Worm (Caenorhabditis elegans) whole organism, L4 larva: ENCODE results near the gene T22B2.1.

Experiments
- F26F4.8 ChIP-seq: fragments of 200-800 bp; sonication (Bioruptor generic); conservative IDR thresholded peaks from 2 replicates; pipeline ENCODE4 v1.3.6; 2022; ENCODE audit warnings: missing genetic modification characterization, missing compliant biosample characterization
- F44E2.7 ChIP-seq: fragments of 200-800 bp; sonication (Bioruptor generic); IDR thresholded peaks from 2 replicates; pipeline ENCODE4 v2.1.2; 2022; ENCODE audit warnings: missing genetic modification characterization, missing compliant biosample characterization
- F49E8.2 ChIP-seq: sonication (generic microtip); optimal IDR thresholded peaks from 2 replicates; lab custom pipeline; 2016; ENCODE audit warnings: missing compliant biosample characterization, mild to moderate bottlenecking, missing genetic modification characterization, borderline replicate concordance
- T20F7.1 ChIP-seq: fragments of 200-800 bp; sonication (Bioruptor generic); optimal IDR thresholded peaks from 2 replicates; lab custom pipeline; 2018; ENCODE audit warnings: mild to moderate bottlenecking, missing genetic modification characterization, missing compliant biosample characterization
- T26A8.4 ChIP-seq: fragments of 200-800 bp; sonication (Bioruptor generic); IDR thresholded peaks from 2 replicates; pipeline ENCODE4 v1.3.6; 2022; ENCODE audit warnings: missing genetic modification characterization, missing compliant biosample characterization
- Y48G9A.11 ChIP-seq: fragments of 200-800 bp; sonication (Bioruptor generic); IDR thresholded peaks from 2 replicates; pipeline ENCODE4 v1.3.6; 2022; ENCODE audit warnings: missing genetic modification reagents, missing genetic modification characterization, missing compliant biosample characterization
- Y5F2A.4 ChIP-seq: fragments of 200-800 bp; sonication (Bioruptor generic); optimal IDR thresholded peaks from 2 replicates; lab custom pipeline; 2018; ENCODE audit warnings: mild to moderate bottlenecking, missing genetic modification characterization, missing compliant biosample characterization
- ZK337.2 ChIP-seq: fragments of 200-800 bp; sonication (Bioruptor generic); IDR thresholded peaks from 2 replicates; pipeline ENCODE4 v1.3.6; 2022; ENCODE audit warnings: missing genetic modification reagents, missing genetic modification characterization, missing compliant biosample characterization
- aly-2 ChIP-seq: sonication (generic microtip); optimal IDR thresholded peaks from 2 replicates; lab custom pipeline; 2018; ENCODE audit warnings: missing biosample characterization, missing genetic modification characterization
- ama-1 ChIP-seq: fragments of 150-350 bp; optimal IDR thresholded peaks from 2 replicates; lab custom pipeline; 2014; ENCODE audit warnings: inconsistent platforms, mixed read lengths
- arid-1 ChIP-seq: fragments of 200-800 bp; sonication (Bioruptor generic); conservative IDR thresholded peaks from 2 replicates; pipeline ENCODE4 v1.3.6; 2022; ENCODE audit warnings: missing genetic modification reagents, missing genetic modification characterization, missing compliant biosample characterization
- ceh-32 ChIP-seq: sonication (generic microtip); optimal IDR thresholded peaks from 2 replicates; lab custom pipeline; 2016; ENCODE audit warnings: mild to moderate bottlenecking, missing genetic modification characterization, missing compliant biosample characterization; ENCODE audit not compliant: poor library complexity
- ceh-44 ChIP-seq: fragments of 200-800 bp; sonication (Bioruptor generic); IDR thresholded peaks from 2 replicates; pipeline ENCODE4 v1.3.6; 2022; ENCODE audit warnings: missing genetic modification reagents, missing genetic modification characterization, missing compliant biosample characterization
- ceh-62 ChIP-seq: sonication (generic microtip); optimal IDR thresholded peaks from 2 replicates; lab custom pipeline; 2017; ENCODE audit warnings: missing biosample characterization, missing genetic modification characterization
- ces-1 ChIP-seq: fragments of 150-350 bp; sonication (generic microtip); optimal IDR thresholded peaks from 4 replicates; lab custom pipeline; 2014; ENCODE audit warnings: missing biosample characterization, missing genetic modification reagents, missing genetic modification characterization
- daf-12 ChIP-seq: fragments of 150-350 bp; optimal IDR thresholded peaks from 2 replicates; lab custom pipeline; 2014; ENCODE audit warnings: missing biosample characterization, missing genetic modification reagents, missing genetic modification characterization
- daf-8 ChIP-seq: fragments of 200-800 bp; sonication (Bioruptor generic); IDR thresholded peaks from 2 replicates; pipeline ENCODE4 v1.3.6; 2022; ENCODE audit warnings: missing genetic modification characterization, missing compliant biosample characterization
- duxl-1 ChIP-seq: sonication (generic microtip); optimal IDR thresholded peaks from 2 replicates; lab custom pipeline; 2016; ENCODE audit warnings: mild to moderate bottlenecking, missing genetic modification characterization, moderate library complexity, missing compliant biosample characterization; ENCODE audit not compliant: poor library complexity
- dve-1 ChIP-seq: sonication (generic microtip); optimal IDR thresholded peaks from 2 replicates; lab custom pipeline; 2017; ENCODE audit warnings: antibody characterized with exemption, mild to moderate bottlenecking, missing genetic modification characterization, missing compliant biosample characterization; ENCODE audit not compliant: insufficient read depth
- egl-43 ChIP-seq: fragments of 200-800 bp; sonication (Bioruptor generic); IDR thresholded peaks from 2 replicates; pipeline ENCODE4 v1.3.6; 2022; ENCODE audit warnings: missing genetic modification reagents, missing genetic modification characterization, missing compliant biosample characterization
- gei-8 ChIP-seq: fragments of 200-800 bp; sonication (Bioruptor generic); optimal IDR thresholded peaks from 2 replicates; lab custom pipeline; 2018; ENCODE audit warnings: mild to moderate bottlenecking, missing genetic modification characterization, missing compliant biosample characterization
- hif-1 ChIP-seq, 2 experiments: sonication (generic microtip); optimal IDR thresholded peaks; 2 replicates each; lab custom pipeline; 2016 to 2017; ENCODE audit warnings: missing compliant biosample characterization in 2 of 2, missing genetic modification characterization in 2 of 2, missing genetic modification reagents in 2 of 2, missing genotype in 2 of 2, mild to moderate bottlenecking in 1 of 2
- hlh-30 ChIP-seq: sonication (generic microtip); optimal IDR thresholded peaks from 2 replicates; lab custom pipeline; 2017; ENCODE audit warnings: antibody characterized with exemption, mild to moderate bottlenecking, missing genetic modification characterization, missing compliant biosample characterization; ENCODE audit not compliant: insufficient read depth
- lin-13 ChIP-seq: fragments of 150-350 bp; optimal IDR thresholded peaks from 2 replicates; lab custom pipeline; 2014; ENCODE audit warnings: missing biosample characterization, missing genetic modification reagents, missing genetic modification characterization
- lin-15B ChIP-seq: fragments of 150-350 bp; sonication (generic microtip); optimal IDR thresholded peaks from 3 replicates; lab custom pipeline; 2014; ENCODE audit warnings: missing biosample characterization, missing genetic modification characterization
- lin-29 ChIP-seq: fragments of 200-800 bp; sonication (Bioruptor generic); IDR thresholded peaks from 2 replicates; pipeline ENCODE4 v1.3.6; 2022; ENCODE audit warnings: missing genetic modification reagents, missing genetic modification characterization, missing compliant biosample characterization
- lin-39 ChIP-seq: fragments of 150-350 bp; optimal IDR thresholded peaks from 2 replicates; lab custom pipeline; 2014; ENCODE audit warnings: missing biosample characterization, missing genetic modification reagents, missing genetic modification characterization
- lir-3 ChIP-seq: sonication (generic microtip); optimal IDR thresholded peaks from 2 replicates; lab custom pipeline; 2016; ENCODE audit warnings: mild to moderate bottlenecking, missing genetic modification characterization, missing compliant biosample characterization
- lsy-2 ChIP-seq, 2 experiments: fragments of 150-350 bp in 1 of 2; sonication (generic microtip) in 1 of 2; optimal IDR thresholded peaks; 2 replicates each; lab custom pipeline; 2014 to 2017; ENCODE audit warnings: missing biosample characterization in 2 of 2, missing genetic modification characterization in 2 of 2
- madf-9 ChIP-seq: fragments of 200-800 bp; sonication (Bioruptor generic); conservative IDR thresholded peaks from 2 replicates; pipeline ENCODE4 v1.3.6; 2022; ENCODE audit warnings: missing genetic modification reagents, missing genetic modification characterization, missing compliant biosample characterization
- mep-1 ChIP-seq: fragments of 150-350 bp; sonication (generic microtip); optimal IDR thresholded peaks from 3 replicates; lab custom pipeline; 2014; ENCODE audit warnings: missing biosample characterization, missing genetic modification characterization
- mes-2 ChIP-seq: sonication (generic microtip); optimal IDR thresholded peaks from 2 replicates; lab custom pipeline; 2016; ENCODE audit warnings: missing genotype, mild to moderate bottlenecking, missing genetic modification characterization, missing compliant biosample characterization; ENCODE audit not compliant: poor library complexity, severe bottlenecking
- mxl-3 ChIP-seq: fragments of 200-800 bp; sonication (Bioruptor generic); optimal IDR thresholded peaks from 2 replicates; lab custom pipeline; 2018; ENCODE audit warnings: mild to moderate bottlenecking, missing genetic modification characterization, missing compliant biosample characterization
- nhr-10 ChIP-seq: fragments of 150-350 bp; optimal IDR thresholded peaks from 2 replicates; lab custom pipeline; 2014; ENCODE audit warnings: missing biosample characterization, missing genetic modification characterization
- nhr-102 ChIP-seq: sonication (generic microtip); optimal IDR thresholded peaks from 2 replicates; lab custom pipeline; 2016; ENCODE audit warnings: mild to moderate bottlenecking, missing genetic modification characterization, moderate library complexity, missing compliant biosample characterization
- nhr-11 ChIP-seq: fragments of 150-350 bp; optimal IDR thresholded peaks from 2 replicates; lab custom pipeline; 2014; ENCODE audit warnings: missing biosample characterization, missing genetic modification characterization
- nhr-111 ChIP-seq: fragments of 200-800 bp; sonication (Bioruptor generic); optimal IDR thresholded peaks from 2 replicates; lab custom pipeline; 2018; ENCODE audit warnings: mild to moderate bottlenecking, missing genetic modification characterization, missing compliant biosample characterization
- nhr-48 ChIP-seq: sonication (generic microtip); optimal IDR thresholded peaks from 2 replicates; lab custom pipeline; 2016; ENCODE audit warnings: mild to moderate bottlenecking, missing genetic modification characterization, missing compliant biosample characterization
- saeg-2 ChIP-seq: fragments of 200-800 bp; sonication (Bioruptor generic); IDR thresholded peaks from 2 replicates; pipeline ENCODE4 v1.3.6; 2022; ENCODE audit warnings: missing genetic modification reagents, missing genetic modification characterization, missing compliant biosample characterization
- sdz-12 ChIP-seq: fragments of 200-800 bp; sonication (Bioruptor generic); optimal IDR thresholded peaks from 2 replicates; lab custom pipeline; 2018; ENCODE audit warnings: mild to moderate bottlenecking, missing genetic modification characterization, missing compliant biosample characterization
- skn-1 ChIP-seq: fragments of 150-350 bp; optimal IDR thresholded peaks from 2 replicates; lab custom pipeline; 2014; ENCODE audit warnings: missing biosample characterization, missing genetic modification characterization
- spr-3 ChIP-seq: fragments of 200-800 bp; sonication (Bioruptor generic); optimal IDR thresholded peaks from 2 replicates; lab custom pipeline; 2018; ENCODE audit warnings: mild to moderate bottlenecking, missing genetic modification characterization, missing compliant biosample characterization
- tra-1 ChIP-seq: fragments of 200-800 bp; sonication (Bioruptor generic); IDR thresholded peaks from 2 replicates; pipeline ENCODE4 v1.3.6; 2022; ENCODE audit warnings: missing genetic modification reagents, missing genetic modification characterization, missing compliant biosample characterization
- unc-130 ChIP-seq: sonication (generic microtip); optimal IDR thresholded peaks from 2 replicates; lab custom pipeline; 2016; ENCODE audit warnings: missing genetic modification reagents, missing genetic modification characterization, missing compliant biosample characterization
- unc-62 ChIP-seq, 3 experiments: fragments of 150-350 bp in 1 of 3; sonication (generic microtip); optimal IDR thresholded peaks in 2 of 3; peaks in 1 of 3; 1 replicate in 1 of 3; 2 replicates in 2 of 3; lab custom pipeline; 2014 to 2017; ENCODE audit warnings: missing biosample characterization in 3 of 3, missing genetic modification characterization in 3 of 3, missing genetic modification reagents in 3 of 3, missing genotype in 1 of 3
- vab-7 ChIP-seq: fragments of 200-800 bp; sonication (Bioruptor generic); IDR thresholded peaks from 2 replicates; pipeline ENCODE4 v1.3.6; 2022; ENCODE audit warnings: missing genetic modification reagents, missing genetic modification characterization, missing compliant biosample characterization
- zfp-3 ChIP-seq: fragments of 200-800 bp; sonication (Bioruptor generic); conservative IDR thresholded peaks from 2 replicates; pipeline ENCODE4 v1.3.6; 2022; ENCODE audit warnings: missing genetic modification reagents, missing genetic modification characterization, missing compliant biosample characterization
- zip-11 ChIP-seq: fragments of 200-800 bp; sonication (Bioruptor generic); IDR thresholded peaks from 2 replicates; pipeline ENCODE4 v1.3.6; 2022; ENCODE audit warnings: missing genetic modification characterization, missing compliant biosample characterization
- ztf-11 ChIP-seq: fragments of 150-350 bp; optimal IDR thresholded peaks from 2 replicates; lab custom pipeline; 2014; ENCODE audit warnings: missing biosample characterization, missing genetic modification characterization

T22B2.1 gene

ce11 chrX:3969980-3970403, 44.1 kb downstream of the T22B2.1 start (continued):
- TF ChIP-seq lin-15B (tag; lab: Kevin White, UChicago) (no peak), ZK337.2 (GFP tag; lab: Robert Waterston, UW) (peak; percentile 77), ceh-62 (no peak), saeg-2 (GFP tag; lab: Robert Waterston, UW) (peak; percentile 82), Y48G9A.11 (GFP tag; lab: Robert Waterston, UW) (peak; percentile 83), F49E8.2 (peak; percentile 65), tra-1 (GFP tag; lab: Robert Waterston, UW) (peak; percentile 94), hlh-30 (peak; percentile 71), daf-8 (GFP tag; lab: Robert Waterston, UW) (no peak), mes-2 (tag; lab: Kevin White, UChicago) (peak; percentile 76), nhr-11 (peak; percentile 72), ama-1 (lab: Kevin White, UChicago) (no peak), daf-12 (no peak), lsy-2 (tag; optimal IDR thresholded peaks at IDR 0.05; lab: Kevin White, UChicago) (peak; percentile 34 to 67), spr-3 (peak; percentile 79), lir-3 (tag; lab: Kevin White, UChicago) (peak; percentile 10), unc-62 (GFP tag; optimal IDR thresholded peaks at IDR 0.05 in 1 of 2; lab: Kevin White, UChicago) (peak in 1 of 2 experiments; percentile 87), unc-62 (tag; optimal IDR thresholded peaks at IDR 0.05; lab: Kevin White, UChicago) (no peak), unc-130 (GFP tag; lab: Kevin White, UChicago) (peak; percentile 62), dve-1 (peak; percentile 76), vab-7 (peak; percentile 88), lin-39 (no peak), mxl-3 (GFP tag; lab: Kevin White, UChicago) (peak; percentile 69), Y5F2A.4 (GFP tag; lab: Kevin White, UChicago) (peak; percentile 59), aly-2 (tag; lab: Kevin White, UChicago) (no peak), T26A8.4 (GFP tag; lab: Robert Waterston, UW) (peak; percentile 83), madf-9 (GFP tag; lab: Robert Waterston, UW) (peak; percentile 67), zfp-3 (peak; percentile 78; the same call in 1 of the 2 replicates), hif-1 (tag; optimal IDR thresholded peaks at IDR 0.05; lab: Kevin White, UChicago) (peak; percentile 18 to 60), F26F4.8 (0 out of 2 replicates have a peak, but pooled peaks have one; percentile 68), egl-43 (GFP tag; lab: Robert Waterston, UW) (peak; percentile 97), ceh-44 (GFP tag; lab: Robert Waterston, UW) (peak; percentile 44; the same call in 1 of the 2 replicates), ceh-32 (no peak), F44E2.7 (GFP tag; lab: Robert Waterston, UW) (peak; percentile 88; the same call in 1 of the 2 replicates), lin-13 (GFP tag; lab: Kevin White, UChicago) (peak; percentile 15), gei-8 (peak; percentile 64), arid-1 (GFP tag; lab: Robert Waterston, UW) (peak; percentile 87), nhr-111 (peak; percentile 50), mep-1 (tag; lab: Kevin White, UChicago) (peak; percentile 88), nhr-102 (tag; lab: Kevin White, UChicago) (peak; percentile 62), duxl-1 (tag; lab: Kevin White, UChicago) (peak; percentile 79), nhr-48 (tag; lab: Kevin White, UChicago) (peak; percentile 66), T20F7.1 (peak; percentile 15), zip-11 (GFP tag; lab: Robert Waterston, UW) (0 out of 2 replicates have a peak, but pooled peaks have one; percentile 64), ces-1 (GFP tag; lab: Kevin White, UChicago) (no peak), ztf-11 (no peak), sdz-12 (GFP tag; lab: Kevin White, UChicago) (peak; percentile 69), nhr-10 (tag; lab: Kevin White, UChicago) (no peak), skn-1 (tag; lab: Kevin White, UChicago) (no peak), lin-29 (peak; percentile 66; the same call in 1 of the 2 replicates)
